Worm (Caenorhabditis elegans): ENCODE measurements around the gene Y37E11AL.3.

Y37E11AL.3 gene

ce11 chrIV:3686765-3687164, 8.0 kb upstream of the Y37E11AL.3 start, which contains the start of gene map-1:
TSS of gene map-1 (minus strand) at chrIV:3686865.
- TF ChIP-seq ceh-34 (tag; optimal IDR thresholded peaks at IDR 0.05) (no peak), hlh-6 (tag; optimal IDR thresholded peaks at IDR 0.05) (no peak), sox-2 (GFP tag; IDR thresholded peaks at IDR 0.05) (no peak), gmeb-2 (tag; optimal IDR thresholded peaks at IDR 0.05) (no peak), C38D4.7 (GFP tag; optimal IDR thresholded peaks at IDR 0.05) (no peak), ztf-16 (tag; optimal IDR thresholded peaks at IDR 0.05) (no peak), ceh-48 (tag; optimal IDR thresholded peaks at IDR 0.05) (no peak), zip-5 (tag; optimal IDR thresholded peaks at IDR 0.05) (no peak), nfya-1 (tag; optimal IDR thresholded peaks at IDR 0.05) (no peak), fkh-10 (GFP tag; optimal IDR thresholded peaks at IDR 0.05) (no peak)

ce11 chrIV:3688050-3688449, 6.7 kb upstream of the Y37E11AL.3 start:
- no peak for TF ChIP-seq ceh-14 (tag; optimal IDR thresholded peaks at IDR 0.05)
- TF ChIP-seq unc-55 (GFP tag; optimal IDR thresholded peaks at IDR 0.05) = no peak
- TF ChIP-seq tbx-2 (tag; optimal IDR thresholded peaks at IDR 0.05) = no peak
- TF ChIP-seq syd-9 (tag; optimal IDR thresholded peaks at IDR 0.05) = no peak
- no peak for TF ChIP-seq K09A11.1 (tag; optimal IDR thresholded peaks at IDR 0.05; ENCODE audit: insufficient read depth)
- TF ChIP-seq madf-2 (tag; optimal IDR thresholded peaks at IDR 0.05) = no peak
- no peak for TF ChIP-seq mec-3 (tag; optimal IDR thresholded peaks at IDR 0.05; ENCODE audit: borderline replicate concordance)
- TF ChIP-seq sox-4 (tag; optimal IDR thresholded peaks at IDR 0.05) = no peak
- no peak for TF ChIP-seq ttx-3 (tag; optimal IDR thresholded peaks at IDR 0.05)
- no peak for TF ChIP-seq K02D7.2 (tag; optimal IDR thresholded peaks at IDR 0.05)
- TF ChIP-seq ceh-24 (tag; optimal IDR thresholded peaks at IDR 0.05) = no peak
- TF ChIP-seq pha-4 (tag; optimal IDR thresholded peaks at IDR 0.05) = no peak
- no peak for TF ChIP-seq ahr-1 (tag; optimal IDR thresholded peaks at IDR 0.05)
- TF ChIP-seq pax-1 (tag; optimal IDR thresholded peaks at IDR 0.05) = no peak
- no peak for TF ChIP-seq C38D4.7 (GFP tag; optimal IDR thresholded peaks at IDR 0.05)
- no peak for TF ChIP-seq ceh-19 (GFP tag; optimal IDR thresholded peaks at IDR 0.05)
- no peak for TF ChIP-seq dve-1 (tag; optimal IDR thresholded peaks at IDR 0.05)
- TF ChIP-seq hlh-13 (GFP tag; optimal IDR thresholded peaks at IDR 0.05) = no peak

DNA sequence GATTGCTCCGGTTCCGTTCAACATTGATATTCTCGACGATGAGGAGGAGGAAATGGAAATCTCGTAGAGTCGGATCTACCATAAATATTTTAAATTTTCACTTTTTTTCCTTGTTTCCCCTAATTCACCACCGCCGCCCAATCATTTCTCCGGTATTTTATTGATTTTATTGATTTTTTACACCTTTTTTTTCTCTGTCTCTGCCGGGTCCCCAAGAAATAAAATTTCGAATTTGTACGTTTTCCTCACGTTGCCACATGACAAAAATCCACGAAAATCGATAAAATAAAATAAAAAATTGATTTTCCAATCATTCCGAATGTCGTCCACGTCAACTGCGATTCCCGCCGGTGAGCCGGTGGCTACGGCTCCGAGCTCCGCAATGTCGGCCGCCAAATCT, 3.5 kb downstream of the Y37E11AL.3 start, which contains the start of gene Y37E11AL.2:
TSS of gene Y37E11AL.2 (plus strand) at position 301 of the 400 bp plus-strand sequence.
- no peak for TF ChIP-seq hlh-13 (GFP tag; optimal IDR thresholded peaks at IDR 0.05)
- TF ChIP-seq Y22D7AL.16 (tag; optimal IDR thresholded peaks at IDR 0.05) = no peak
- TF ChIP-seq sdc-2 (tag; optimal IDR thresholded peaks at IDR 0.05) = no peak
- no peak for TF ChIP-seq ceh-6 (GFP tag; optimal IDR thresholded peaks at IDR 0.05)
- no peak for TF ChIP-seq ceh-14 (tag; optimal IDR thresholded peaks at IDR 0.05)
- no peak for TF ChIP-seq ref-2 (tag; optimal IDR thresholded peaks at IDR 0.05)
- TF ChIP-seq pag-3 (tag; optimal IDR thresholded peaks at IDR 0.05; ENCODE audit: borderline replicate concordance) = no peak

ce11 chrIV:3700554-3700953, 5.8 kb downstream of the Y37E11AL.3 start, which contains the start of gene Y37E11AL.9:
TSS of gene Y37E11AL.9 (minus strand) at chrIV:3700654.
- TF ChIP-seq pag-3 (tag; optimal IDR thresholded peaks at IDR 0.05; ENCODE audit: borderline replicate concordance) (no peak), ttx-3 (tag; optimal IDR thresholded peaks at IDR 0.05) (no peak), dve-1 (tag; optimal IDR thresholded peaks at IDR 0.05) (no peak), ets-4 (tag; optimal IDR thresholded peaks at IDR 0.05) (no peak), ahr-1 (tag; optimal IDR thresholded peaks at IDR 0.05) (no peak)

ce11 chrIV:3701892-3702291, 7.2 kb downstream of the Y37E11AL.3 start, which contains the start of gene Y37E11AL.12:
TSS of gene Y37E11AL.12 (minus strand) at chrIV:3701992.
- TF ChIP-seq pqm-1 (tag; optimal IDR thresholded peaks at IDR 0.05) (no peak), lim-6 (tag; optimal IDR thresholded peaks at IDR 0.05) (no peak), ceh-18 (tag; optimal IDR thresholded peaks at IDR 0.05) (no peak), ceh-24 (tag; optimal IDR thresholded peaks at IDR 0.05) (no peak)
